Worm (Caenorhabditis elegans) whole organism, L3 larva: Measurements from ENCODE around the gene C09E8.1.

ENCODE experiments used
- R02D3.7 ChIP-seq: fragments of 150-350 bp; optimal IDR thresholded peaks from 2 replicates; lab custom pipeline; 2014; ENCODE audit warnings: missing biosample characterization, missing genetic modification characterization
- ama-1 ChIP-seq: fragments of 150-350 bp; optimal IDR thresholded peaks from 2 replicates; lab custom pipeline; 2018
- ceh-16 ChIP-seq: sonication (generic microtip); optimal IDR thresholded peaks from 2 replicates; lab custom pipeline; 2017; ENCODE audit warnings: missing biosample characterization, missing genetic modification characterization
- ceh-28 ChIP-seq: fragments of 150-350 bp; optimal IDR thresholded peaks from 2 replicates; lab custom pipeline; 2014; ENCODE audit warnings: missing biosample characterization, missing genetic modification reagents, missing genetic modification characterization
- ceh-82 ChIP-seq: fragments of 150-350 bp; optimal IDR thresholded peaks from 2 replicates; lab custom pipeline; 2014; ENCODE audit warnings: missing biosample characterization, missing genetic modification characterization
- daf-12 ChIP-seq: fragments of 150-350 bp; optimal IDR thresholded peaks from 2 replicates; lab custom pipeline; 2014; ENCODE audit warnings: missing biosample characterization, missing genetic modification reagents, missing genetic modification characterization
- egl-27 ChIP-seq: sonication (generic microtip); optimal IDR thresholded peaks from 4 replicates; lab custom pipeline; 2017; ENCODE audit warnings: missing biosample characterization, missing genetic modification reagents, missing genetic modification characterization
- egl-5 ChIP-seq: fragments of 150-350 bp; optimal IDR thresholded peaks from 2 replicates; lab custom pipeline; 2017; ENCODE audit warnings: missing biosample characterization, missing genetic modification reagents, missing genetic modification characterization, inconsistent platforms
- elt-1 ChIP-seq: fragments of 150-350 bp; optimal IDR thresholded peaks from 2 replicates; lab custom pipeline; 2014; ENCODE audit warnings: missing biosample characterization, missing genetic modification characterization
- elt-2 ChIP-seq: sonication (generic microtip); optimal IDR thresholded peaks from 2 replicates; lab custom pipeline; 2016; ENCODE audit warnings: missing genetic modification reagents, mild to moderate bottlenecking, missing genetic modification characterization, missing compliant biosample characterization
- elt-3 ChIP-seq, 3 experiments: fragments of 150-350 bp in 1 of 3; sonication (generic microtip) in 2 of 3; optimal IDR thresholded peaks; 2 replicates in 2 of 3; 4 replicates in 1 of 3; lab custom pipeline; 2014 to 2017; ENCODE audit warnings: missing biosample characterization in 3 of 3, missing genetic modification characterization in 3 of 3
- fkh-10 ChIP-seq: sonication (generic microtip); optimal IDR thresholded peaks from 2 replicates; lab custom pipeline; 2017; ENCODE audit warnings: missing biosample characterization, missing genetic modification reagents, missing genetic modification characterization
- fkh-2 ChIP-seq: fragments of 150-350 bp; optimal IDR thresholded peaks from 2 replicates; lab custom pipeline; 2014; ENCODE audit warnings: missing biosample characterization, missing genetic modification reagents, missing genetic modification characterization
- hmg-11 ChIP-seq: sonication (generic microtip); optimal IDR thresholded peaks from 2 replicates; lab custom pipeline; 2016; ENCODE audit warnings: missing genetic modification characterization, missing compliant biosample characterization
- jun-1 ChIP-seq: fragments of 150-350 bp; optimal IDR thresholded peaks from 2 replicates; lab custom pipeline; 2014; ENCODE audit warnings: missing biosample characterization, missing genetic modification reagents, missing genetic modification characterization
- lin-15B ChIP-seq: fragments of 150-350 bp; optimal IDR thresholded peaks from 2 replicates; lab custom pipeline; 2014; ENCODE audit warnings: missing biosample characterization, missing genetic modification characterization
- lin-39 ChIP-seq: fragments of 150-350 bp; optimal IDR thresholded peaks from 2 replicates; lab custom pipeline; 2018; ENCODE audit warnings: missing biosample characterization, missing genetic modification reagents, missing genetic modification characterization
- lsy-12 ChIP-seq: sonication (generic microtip); optimal IDR thresholded peaks from 2 replicates; lab custom pipeline; 2016; ENCODE audit warnings: mild to moderate bottlenecking, missing genetic modification characterization, missing compliant biosample characterization
- mdl-1 ChIP-seq: fragments of 150-350 bp; optimal IDR thresholded peaks from 2 replicates; lab custom pipeline; 2014; ENCODE audit warnings: missing biosample characterization, missing genetic modification characterization
- nfya-1 ChIP-seq: sonication (generic microtip); optimal IDR thresholded peaks from 2 replicates; lab custom pipeline; 2017; ENCODE audit warnings: missing genetic modification characterization, mild to moderate bottlenecking, missing compliant biosample characterization, antibody characterized with exemption, moderate library complexity; ENCODE audit not compliant: insufficient read depth
- nhr-11 ChIP-seq: fragments of 150-350 bp; optimal IDR thresholded peaks from 2 replicates; lab custom pipeline; 2014; ENCODE audit warnings: missing biosample characterization, missing genetic modification characterization
- nhr-12 ChIP-seq: fragments of 150-350 bp; optimal IDR thresholded peaks from 2 replicates; lab custom pipeline; 2014; ENCODE audit warnings: missing biosample characterization, missing genetic modification characterization
- nhr-23 ChIP-seq: fragments of 150-350 bp; optimal IDR thresholded peaks from 2 replicates; lab custom pipeline; 2014; ENCODE audit warnings: missing biosample characterization, missing genetic modification reagents, missing genetic modification characterization
- nhr-43 ChIP-seq: sonication (generic microtip); optimal IDR thresholded peaks from 2 replicates; lab custom pipeline; 2016; ENCODE audit warnings: mild to moderate bottlenecking, missing genetic modification characterization, missing compliant biosample characterization; ENCODE audit not compliant: poor library complexity, severe bottlenecking
- nhr-67 ChIP-seq: fragments of 150-350 bp; optimal IDR thresholded peaks from 2 replicates; lab custom pipeline; 2014; ENCODE audit warnings: missing biosample characterization, missing genetic modification characterization
- nhr-76 ChIP-seq: fragments of 150-350 bp; sonication (generic microtip); optimal IDR thresholded peaks from 5 replicates; lab custom pipeline; 2014; ENCODE audit warnings: missing biosample characterization, missing genetic modification characterization
- pha-4 ChIP-seq: fragments of 150-350 bp; optimal IDR thresholded peaks from 2 replicates; lab custom pipeline; 2014; ENCODE audit warnings: missing biosample characterization, missing genetic modification reagents, missing genetic modification characterization
- sea-2 ChIP-seq: fragments of 150-350 bp; sonication (generic microtip); optimal IDR thresholded peaks from 4 replicates; lab custom pipeline; 2014; ENCODE audit warnings: missing biosample characterization, missing genetic modification reagents, missing genetic modification characterization
- skn-1 ChIP-seq: fragments of 150-350 bp; optimal IDR thresholded peaks from 2 replicates; lab custom pipeline; 2014; ENCODE audit warnings: missing biosample characterization, missing genetic modification characterization
- snpc-4 ChIP-seq: fragments of 150-350 bp; optimal IDR thresholded peaks from 2 replicates; lab custom pipeline; 2014; ENCODE audit warnings: missing biosample characterization, missing genetic modification characterization
- tbx-2 ChIP-seq: sonication (generic microtip); optimal IDR thresholded peaks from 2 replicates; lab custom pipeline; 2016; ENCODE audit warnings: mild to moderate bottlenecking, missing genetic modification characterization, missing compliant biosample characterization
- unc-62 ChIP-seq: fragments of 150-350 bp; sonication (generic microtip); optimal IDR thresholded peaks from 4 replicates; lab custom pipeline; 2014; ENCODE audit warnings: missing biosample characterization, missing genetic modification reagents, missing genetic modification characterization
- zag-1 ChIP-seq: fragments of 150-350 bp; optimal IDR thresholded peaks from 2 replicates; lab custom pipeline; 2014; ENCODE audit warnings: missing biosample characterization, missing genetic modification characterization
- ztf-11 ChIP-seq: fragments of 150-350 bp; optimal IDR thresholded peaks from 2 replicates; lab custom pipeline; 2014; ENCODE audit warnings: missing biosample characterization, missing genetic modification characterization
- ztf-4 ChIP-seq: fragments of 150-350 bp; optimal IDR thresholded peaks from 2 replicates; lab custom pipeline; 2014; ENCODE audit warnings: missing biosample characterization, missing genetic modification characterization

The C09E8.1 gene

ce11 chrII:542416-542815 lies 13.9 kb upstream of the C09E8.1 start:
- TF ChIP-seq skn-1 (tag; lab: Kevin White, UChicago) (no peak), unc-62 (GFP tag; lab: Kevin White, UChicago) (peak; percentile 5), mdl-1 (tag; lab: Kevin White, UChicago) (no peak), elt-3 (tag; optimal IDR thresholded peaks at IDR 0.05; lab: Kevin White, UChicago) (peak in 1 of 3 experiments; percentile 8), pha-4 (no peak), nfya-1 (peak; percentile 6), daf-12 (tag; lab: Kevin White, UChicago) (no peak), nhr-43 (peak; percentile 58), fkh-2 (tag; lab: Kevin White, UChicago) (no peak), lin-15B (no peak), nhr-23 (tag; lab: Kevin White, UChicago) (peak; percentile 60), snpc-4 (tag; lab: Kevin White, UChicago) (no peak), tbx-2 (tag; lab: Kevin White, UChicago) (no peak), sea-2 (GFP tag; lab: Kevin White, UChicago) (no peak), ama-1 (lab: Kevin White, UChicago) (peak; percentile 9), R02D3.7 (tag; lab: Kevin White, UChicago) (no peak), lsy-12 (tag; lab: Kevin White, UChicago) (no peak), jun-1 (tag; lab: Kevin White, UChicago) (no peak), elt-1 (no peak), zag-1 (tag; lab: Kevin White, UChicago) (no peak)

ce11 chrII:546405-546804 lies 9.9 kb upstream of the C09E8.1 start, which contains the start of gene mlt-10:
mlt-10 (plus strand) TSS chrII:546705.
- no peak for TF ChIP-seq jun-1 (tag; lab: Kevin White, UChicago)
- TF ChIP-seq ztf-4 (tag; lab: Kevin White, UChicago): no peak
- no peak for TF ChIP-seq ceh-82 (tag; lab: Kevin White, UChicago)
- TF ChIP-seq egl-27 (tag; lab: Kevin White, UChicago): no peak
- no peak for TF ChIP-seq elt-1
- no peak for TF ChIP-seq fkh-10 (GFP tag; lab: Kevin White, UChicago)
- no peak for TF ChIP-seq egl-5 (tag; lab: Kevin White, UChicago)
- no peak for TF ChIP-seq unc-62 (GFP tag; lab: Kevin White, UChicago)
- TF ChIP-seq daf-12 (tag; lab: Kevin White, UChicago): no peak
- no peak for TF ChIP-seq ztf-11 (tag; lab: Kevin White, UChicago)
- TF ChIP-seq nhr-12 (tag; lab: Kevin White, UChicago): no peak
- TF ChIP-seq nhr-11 (tag; lab: Kevin White, UChicago): no peak
- TF ChIP-seq ama-1 (lab: Kevin White, UChicago): no peak
- no peak for TF ChIP-seq nhr-76
- TF ChIP-seq R02D3.7 (tag; lab: Kevin White, UChicago): no peak
- no peak for TF ChIP-seq nhr-43
- TF ChIP-seq elt-2 (tag; lab: Kevin White, UChicago): no peak
- TF ChIP-seq, all 47 proteins: peak for 0

ce11 chrII:549501-549900 lies 6.8 kb upstream of the C09E8.1 start:
- peak; percentile 74 for TF ChIP-seq nhr-43
- no peak for TF ChIP-seq ceh-16 (tag; lab: Kevin White, UChicago)

ce11 chrII:551245-551904 lies 4.9 kb upstream of the C09E8.1 start, which contains the start of gene lips-7:
lips-7 (plus strand) TSS chrII:551854.
- TF ChIP-seq skn-1 (tag; lab: Kevin White, UChicago) (no peak), nhr-76 (no peak), lsy-12 (tag; lab: Kevin White, UChicago) (peak; percentile 40), ceh-28 (tag; lab: Kevin White, UChicago) (no peak), nhr-43 (no peak), nhr-67 (no peak), fkh-10 (GFP tag; lab: Kevin White, UChicago) (no peak)

- TF ChIP-seq lin-39 (tag; lab: Kevin White, UChicago): no peak
- peak; percentile 30 for TF ChIP-seq hmg-11 (tag; lab: Kevin White, UChicago)
- TF ChIP-seq pha-4: peak; percentile 44
- no peak for TF ChIP-seq jun-1 (tag; lab: Kevin White, UChicago)
- no peak for TF ChIP-seq nhr-43
- peak; percentile 67 for TF ChIP-seq ceh-28 (tag; lab: Kevin White, UChicago)
Measured at ce11 chrII:555371-555770, 914 bp upstream of the C09E8.1 start.
